Worm (Caenorhabditis elegans): ENCODE measurements around the gene C25F9.13.

DNA sequence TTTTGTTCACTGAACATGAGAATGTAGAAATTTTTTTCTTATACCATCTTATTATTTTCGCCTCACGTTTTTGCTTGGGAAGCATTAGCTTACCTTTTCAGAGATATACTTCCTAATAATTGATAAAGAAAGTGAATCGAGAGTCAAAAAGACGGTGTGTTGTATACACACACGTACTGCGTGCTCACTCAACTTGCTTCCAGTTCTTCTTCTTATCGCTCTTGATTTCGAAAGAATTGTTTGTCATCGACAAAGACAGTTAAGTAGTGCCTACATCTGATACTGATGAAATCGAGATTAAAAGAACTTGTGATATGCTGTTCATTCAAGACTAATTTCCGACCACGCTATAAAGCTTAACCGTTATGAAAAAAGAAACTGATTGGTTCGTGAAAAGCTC is 11.9 kb upstream of the C25F9.13 start, which contains the start of gene C25F9.5:
- TF ChIP-seq egrh-3 (GFP tag; IDR thresholded peaks at IDR 0.05) = no peak
- no peak for TF ChIP-seq tlf-1 (GFP tag; optimal IDR thresholded peaks at IDR 0.05)
- no peak for TF ChIP-seq F55B11.4 (tag; optimal IDR thresholded peaks at IDR 0.05; ENCODE audit: borderline replicate concordance, insufficient read depth)
- no peak for TF ChIP-seq atf-7 (tag; optimal IDR thresholded peaks at IDR 0.05)
- TF ChIP-seq T26A5.8 (tag; optimal IDR thresholded peaks at IDR 0.05) = no peak
- TF ChIP-seq C06A6.2 (GFP tag; conservative IDR thresholded peaks at IDR 0.05) = no peak
- no peak for TF ChIP-seq snpc-4 (GFP tag; optimal IDR thresholded peaks at IDR 0.05)
- no peak for TF ChIP-seq snpc-4 (tag; optimal IDR thresholded peaks at IDR 0.05)
- no peak for TF ChIP-seq F49E8.2 (tag; optimal IDR thresholded peaks at IDR 0.05; ENCODE audit: insufficient read depth)
- no peak for TF ChIP-seq B0035.1 (tag; optimal IDR thresholded peaks at IDR 0.05)
- no peak for TF ChIP-seq K11D2.4 (GFP tag; IDR thresholded peaks at IDR 0.05)
- TF ChIP-seq hsf-1 (GFP tag; IDR thresholded peaks at IDR 0.05) = no peak
- TF ChIP-seq Y67H2A.10 (GFP tag; conservative IDR thresholded peaks at IDR 0.05) = no peak
- no peak for TF ChIP-seq F37B4.10 (GFP tag; IDR thresholded peaks at IDR 0.05)

Data from whole organism, young adult.